Fruit fly (Drosophila melanogaster) whole organism, wandering third instar larva: ENCODE measurements around the gene CG5846.

ENCODE experiments used
- CG32264 ChIP-seq: fragments of 200-800 bp; sonication (Bioruptor generic); optimal IDR thresholded peaks from 2 replicates; lab custom pipeline; 2016; ENCODE audit warnings: missing biosample characterization, missing genetic modification characterization
- CG9705 ChIP-seq: fragments of 200-800 bp; sonication (Bioruptor generic); optimal IDR thresholded peaks from 2 replicates; lab custom pipeline; 2018; ENCODE audit warnings: missing biosample characterization, mild to moderate bottlenecking, missing genetic modification characterization
- CrebA ChIP-seq: fragments of 200-800 bp; sonication (Bioruptor generic); optimal IDR thresholded peaks from 2 replicates; lab custom pipeline; 2016; ENCODE audit warnings: missing biosample characterization, mild to moderate bottlenecking, missing genetic modification characterization, borderline replicate concordance
- Dfd ChIP-seq: fragments of >200 bp; optimal IDR thresholded peaks from 2 replicates; lab custom pipeline; 2017; ENCODE audit warnings: missing biosample characterization, missing genetic modification characterization
- Dif ChIP-seq: fragments of 200-275, 200-300 bp; sonication (Bioruptor generic); optimal IDR thresholded peaks from 2 replicates; lab custom pipeline; 2018; ENCODE audit warnings: missing biosample characterization, missing genetic modification characterization; ENCODE audit not compliant: partially characterized antibody
- GATAd ChIP-seq: sonication (Bioruptor generic); optimal IDR thresholded peaks from 2 replicates; lab custom pipeline; 2016; ENCODE audit warnings: missing biosample characterization, missing genetic modification characterization
- HLH106 ChIP-seq: fragments of 200-800 bp; optimal IDR thresholded peaks from 3 replicates; lab custom pipeline; 2019; ENCODE audit warnings: missing biosample characterization, mild to moderate bottlenecking, missing genetic modification characterization, moderate library complexity
- Hnf4 ChIP-seq: fragments of 200-800 bp; sonication (Bioruptor generic); optimal IDR thresholded peaks from 2 replicates; lab custom pipeline; 2016; ENCODE audit warnings: missing biosample characterization, mild to moderate bottlenecking, missing genetic modification characterization
- Hr83 ChIP-seq: fragments of 200-300 bp; sonication (Bioruptor generic); optimal IDR thresholded peaks from 2 replicates; lab custom pipeline; 2016; ENCODE audit warnings: missing biosample characterization, mild to moderate bottlenecking, missing genetic modification characterization, moderate library complexity; ENCODE audit not compliant: poor library complexity, severe bottlenecking
- Jra ChIP-seq: sonication (Bioruptor generic); optimal IDR thresholded peaks from 2 replicates; lab custom pipeline; 2016; ENCODE audit warnings: missing biosample characterization, missing genetic modification characterization
- Mio ChIP-seq: sonication (Bioruptor generic); optimal IDR thresholded peaks from 2 replicates; lab custom pipeline; 2016; ENCODE audit warnings: missing biosample characterization, missing genetic modification characterization
- Myc ChIP-seq: fragments of >200 bp; optimal IDR thresholded peaks from 2 replicates; lab custom pipeline; 2017
- OdsH ChIP-seq: fragments of 200-800 bp; sonication (Bioruptor generic); optimal IDR thresholded peaks from 2 replicates; lab custom pipeline; 2016; ENCODE audit warnings: missing biosample characterization, mild to moderate bottlenecking, missing genetic modification characterization
- Rel ChIP-seq, 2 experiments: fragments of 200-800 bp; sonication (Bioruptor generic) in 1 of 2; optimal IDR thresholded peaks; 2 replicates in 1 of 2; 3 replicates in 1 of 2; lab custom pipeline; 2016 to 2019; ENCODE audit warnings: mild to moderate bottlenecking in 2 of 2, missing biosample characterization in 2 of 2, missing genetic modification characterization in 2 of 2, moderate library complexity in 1 of 2
- Sp1 ChIP-seq: fragments of 200-800 bp; sonication (Bioruptor generic); optimal IDR thresholded peaks from 3 replicates; lab custom pipeline; 2019; ENCODE audit warnings: missing biosample characterization, mild to moderate bottlenecking, missing genetic modification characterization, moderate library complexity
- Vsx2 ChIP-seq: fragments of 200-300, 225-300 bp; sonication (Bioruptor generic); optimal IDR thresholded peaks from 2 replicates; lab custom pipeline; 2018; ENCODE audit warnings: missing biosample characterization, missing genetic modification characterization; ENCODE audit not compliant: partially characterized antibody
- br ChIP-seq: fragments of 200-800 bp; sonication (Bioruptor generic); optimal IDR thresholded peaks from 2 replicates; lab custom pipeline; 2016; ENCODE audit warnings: missing biosample characterization, missing genetic modification characterization
- dl ChIP-seq, 2 experiments: fragments of 175-275, 200-275 bp in 1 of 2; fragments of 200-275 bp in 1 of 2; sonication (Bioruptor generic); optimal IDR thresholded peaks; lab custom pipeline; 2018; ENCODE audit warnings: mild to moderate bottlenecking in 2 of 2, missing biosample characterization in 2 of 2, missing genetic modification characterization in 2 of 2, moderate library complexity in 2 of 2; ENCODE audit not compliant: partially characterized antibody in 2 of 2, insufficient read depth in 1 of 2
- dmrt93B ChIP-seq: fragments of 200-800 bp; sonication (Bioruptor generic); optimal IDR thresholded peaks from 2 replicates; lab custom pipeline; 2018; ENCODE audit warnings: missing biosample characterization, mild to moderate bottlenecking, missing genetic modification characterization
- ey ChIP-seq: fragments of 200-800 bp; sonication (Bioruptor generic); optimal IDR thresholded peaks from 2 replicates; lab custom pipeline; 2016; ENCODE audit warnings: missing biosample characterization, missing genetic modification characterization
- foxo ChIP-seq, 2 experiments: fragments of 200-800 bp; sonication (Bioruptor generic); optimal IDR thresholded peaks; 2 replicates in 1 of 2; 3 replicates in 1 of 2; lab custom pipeline; 2016 to 2017; ENCODE audit warnings: missing biosample characterization in 2 of 2, missing genetic modification characterization in 2 of 2
- fru ChIP-seq: fragments of 200-800 bp; sonication (Bioruptor generic); optimal IDR thresholded peaks from 3 replicates; lab custom pipeline; 2016; ENCODE audit warnings: missing biosample characterization, mild to moderate bottlenecking, missing genetic modification characterization
- h ChIP-seq: fragments of 200-800 bp; sonication (Bioruptor generic); optimal IDR thresholded peaks from 3 replicates; lab custom pipeline; 2016; ENCODE audit warnings: missing biosample characterization, mild to moderate bottlenecking, missing genetic modification characterization
- lola ChIP-seq: fragments of >200 bp; optimal IDR thresholded peaks from 2 replicates; lab custom pipeline; 2017; ENCODE audit warnings: missing biosample characterization, missing genetic modification characterization
- pan ChIP-seq: fragments of >200 bp; optimal IDR thresholded peaks from 2 replicates; lab custom pipeline; 2017
- psq ChIP-seq: fragments of 200-800 bp; sonication (Bioruptor generic); optimal IDR thresholded peaks from 3 replicates; lab custom pipeline; 2017; ENCODE audit warnings: missing biosample characterization, mild to moderate bottlenecking, missing genetic modification characterization, moderate library complexity
- rgr ChIP-seq: fragments of 200-800 bp; sonication (Bioruptor generic); optimal IDR thresholded peaks from 3 replicates; lab custom pipeline; 2016; ENCODE audit warnings: missing biosample characterization, mild to moderate bottlenecking, missing genetic modification characterization
- sv ChIP-seq: fragments of 200-800 bp; sonication (Bioruptor generic); optimal IDR thresholded peaks from 3 replicates; lab custom pipeline; 2016; ENCODE audit warnings: missing biosample characterization, missing genetic modification characterization
- tai ChIP-seq: sonication (Bioruptor generic); optimal IDR thresholded peaks from 2 replicates; lab custom pipeline; 2016; ENCODE audit warnings: missing biosample characterization, missing genetic modification characterization
- usp ChIP-seq: fragments of >200 bp; optimal IDR thresholded peaks from 2 replicates; lab custom pipeline; 2017; ENCODE audit warnings: missing biosample characterization, missing genetic modification characterization
- woc ChIP-seq: sonication (Bioruptor generic); optimal IDR thresholded peaks from 2 replicates; lab custom pipeline; 2016; ENCODE audit warnings: missing biosample characterization, mild to moderate bottlenecking, missing genetic modification characterization

The CG5846 gene

dm6 chr2L:9946051-9946450 lies 11.0 kb downstream of the CG5846 start:
- no peak for TF ChIP-seq Sp1 (GFP tag; lab: Kevin White, UChicago)
- TF ChIP-seq Hr83 (GFP tag; lab: Kevin White, UChicago), result peak; percentile 62
- peak; percentile 56 for TF ChIP-seq Vsx2
- peak; percentile 75 for TF ChIP-seq Dif (GFP tag; lab: Kevin White, UChicago)

dm6 chr2L:9945086-9945485 lies 12.0 kb downstream of the CG5846 start:
- TF ChIP-seq Hnf4 (GFP tag; lab: Kevin White, UChicago) (peak; percentile 39), Vsx2 (no peak), Hr83 (GFP tag; lab: Kevin White, UChicago) (no peak), Jra (GFP tag; lab: Kevin White, UChicago) (no peak), OdsH (GFP tag; lab: Kevin White, UChicago) (no peak), lola (GFP tag; lab: Kevin White, UChicago) (no peak), CG32264 (GFP tag; lab: Kevin White, UChicago) (no peak), br (GFP tag; lab: Kevin White, UChicago) (no peak)

- TF ChIP-seq CG9705 (GFP tag; lab: Kevin White, UChicago) (no peak), fru (GFP tag; lab: Kevin White, UChicago) (peak; percentile 39), Hr83 (GFP tag; lab: Kevin White, UChicago) (no peak), CrebA (no peak), rgr (GFP tag; lab: Kevin White, UChicago) (peak; percentile 40), Hnf4 (GFP tag; lab: Kevin White, UChicago) (peak; percentile 64), Myc (lab: Kevin White, UChicago) (no peak), sv (GFP tag; lab: Kevin White, UChicago) (no peak), dl (GFP tag; optimal IDR thresholded peaks at IDR 0.05; lab: Kevin White, UChicago; ENCODE audit: insufficient read depth in 1 of 2, partially characterized antibody in 2 of 2) (no peak), pan (lab: Kevin White, UChicago) (no peak), h (GFP tag; lab: Kevin White, UChicago) (peak; percentile 67), dmrt93B (GFP tag; lab: Kevin White, UChicago) (no peak), ey (peak; percentile 31), lola (GFP tag; lab: Kevin White, UChicago) (no peak), foxo (GFP tag; optimal IDR thresholded peaks at IDR 0.05; lab: Kevin White, UChicago) (peak in 1 of 2 experiments; percentile 36), CG32264 (GFP tag; lab: Kevin White, UChicago) (no peak)
Measured at dm6 chr2L:9943521-9943920, 13.5 kb downstream of the CG5846 start.

DNA sequence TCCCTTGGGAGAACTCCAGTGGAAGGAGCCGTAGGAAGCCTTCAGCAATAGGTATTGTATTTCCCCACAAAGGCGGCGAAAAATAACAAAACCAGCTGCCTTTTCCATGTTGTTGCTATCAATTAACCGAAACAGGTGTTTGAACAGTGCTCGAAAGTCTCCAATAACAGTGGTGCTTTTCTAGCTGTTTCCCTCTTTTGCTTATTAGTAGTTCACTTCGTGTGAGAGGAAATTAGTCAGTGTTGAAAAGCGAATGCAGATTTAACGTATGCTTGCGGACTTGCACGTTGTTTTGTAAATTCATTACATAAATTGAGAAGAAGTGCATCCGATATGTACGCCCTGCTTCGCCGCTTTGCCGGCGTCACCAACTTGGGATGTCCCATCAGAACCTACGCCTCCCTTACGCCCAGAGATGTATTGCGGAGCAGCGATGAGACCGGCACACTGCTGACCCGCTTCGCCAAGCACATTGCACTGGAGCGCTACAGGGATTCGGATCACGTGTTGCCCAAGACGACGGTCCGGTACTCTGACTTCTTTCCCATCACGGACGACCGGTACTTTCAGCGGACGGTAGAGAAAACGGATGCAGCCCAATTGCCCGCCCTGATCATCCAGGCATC lies 18.3 kb downstream of the CG5846 start, which contains the start of the genes Datp and CG4619:
Datp (minus strand) TSS at position 160 of the 626 bp plus-strand sequence.
CG4619 (plus strand) TSS at position 233 of the 626 bp plus-strand sequence.
- TF ChIP-seq HLH106 (tag; lab: Kevin White, UChicago) (peak; percentile 49), CrebA (no peak), Dif (GFP tag; lab: Kevin White, UChicago) (no peak), h (GFP tag; lab: Kevin White, UChicago) (peak; percentile 60), Mio (GFP tag; lab: Kevin White, UChicago) (no peak), CG9705 (GFP tag; lab: Kevin White, UChicago) (peak; percentile 40), fru (GFP tag; lab: Kevin White, UChicago) (peak; percentile 52), Jra (GFP tag; lab: Kevin White, UChicago) (peak; percentile 58), tai (GFP tag; lab: Kevin White, UChicago) (no peak), br (GFP tag; lab: Kevin White, UChicago) (peak; percentile 58), foxo (GFP tag; optimal IDR thresholded peaks at IDR 0.05; lab: Kevin White, UChicago) (peak; percentile 2 to 69), Hnf4 (GFP tag; lab: Kevin White, UChicago) (peak; percentile 83), Myc (lab: Kevin White, UChicago) (peak; percentile 89), CG32264 (GFP tag; lab: Kevin White, UChicago) (peak; percentile 20), woc (GFP tag; lab: Kevin White, UChicago) (no peak), Dfd (GFP tag; lab: Kevin White, UChicago) (no peak), OdsH (GFP tag; lab: Kevin White, UChicago) (peak; percentile 52), psq (GFP tag; lab: Kevin White, UChicago) (peak; percentile 23), sv (GFP tag; lab: Kevin White, UChicago) (peak; percentile 46), usp (GFP tag; lab: Kevin White, UChicago) (no peak), Rel (GFP tag; optimal IDR thresholded peaks at IDR 0.05; lab: Kevin White, UChicago) (no peak), Rel (tag; optimal IDR thresholded peaks at IDR 0.05; lab: Kevin White, UChicago) (peak; percentile 36), Hr83 (GFP tag; lab: Kevin White, UChicago) (peak; percentile 78), rgr (GFP tag; lab: Kevin White, UChicago) (peak; percentile 78), dl (GFP tag; optimal IDR thresholded peaks at IDR 0.05; lab: Kevin White, UChicago; ENCODE audit: insufficient read depth in 1 of 2, partially characterized antibody in 2 of 2) (no peak), GATAd (GFP tag; lab: Kevin White, UChicago) (no peak), Sp1 (GFP tag; lab: Kevin White, UChicago) (peak; percentile 34)
